Fruit fly (Drosophila melanogaster): ENCODE measurements around the gene CG7213.

DNA sequence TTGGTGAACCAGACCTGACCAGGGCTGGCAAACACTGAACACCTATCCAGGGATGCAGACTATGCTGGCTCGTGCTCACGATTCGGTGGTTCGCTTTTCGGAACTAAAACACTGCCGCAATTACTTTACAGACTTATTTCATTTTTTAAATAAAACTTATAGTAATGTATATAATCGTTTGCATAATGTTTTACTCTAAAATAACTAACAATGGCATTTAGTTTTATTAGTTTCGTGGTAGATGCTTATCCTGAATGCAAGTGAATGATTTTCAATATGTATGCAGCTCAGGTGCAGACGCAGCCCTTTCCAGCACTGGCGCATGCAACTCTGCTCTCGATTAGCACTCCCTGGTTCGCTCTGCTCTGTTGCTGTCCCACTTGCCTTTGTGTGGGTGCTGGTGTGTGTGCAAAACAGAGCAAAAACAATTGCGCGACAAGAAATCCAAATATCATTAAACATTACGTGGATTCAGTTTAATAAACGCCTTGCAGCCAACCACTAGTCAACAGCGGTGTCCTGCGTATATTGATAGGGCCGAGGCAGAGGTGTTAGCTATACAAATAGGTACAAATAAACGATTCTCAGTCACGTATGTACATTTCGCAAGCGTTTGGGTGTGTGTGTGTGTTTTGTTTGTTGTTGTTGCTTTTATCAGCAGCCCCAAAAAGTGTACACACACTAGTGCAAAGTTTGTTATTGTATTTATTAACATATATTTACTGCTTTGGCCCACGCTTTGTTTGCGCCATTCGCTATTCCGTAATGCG is 53.6 kb downstream of the CG7213 start, which contains the start of the genes ERR and Atg18a:
- TF ChIP-seq CG32264 (GFP tag; optimal IDR thresholded peaks at IDR 0.05): peak; percentile 29
- no peak for TF ChIP-seq usp (GFP tag; optimal IDR thresholded peaks at IDR 0.05)

All from whole organism, wandering third instar larva.